Worm (Caenorhabditis elegans) whole organism, late embryonic: Measurements from ENCODE around the gene M162.5.
A peak's percentile ranks its signal among the peaks of the same experiment; 100 is the strongest.

ENCODE experiments used
- C38D4.7 ChIP-seq: fragments of 200-800 bp; sonication (Bioruptor generic); optimal IDR thresholded peaks from 2 replicates; lab custom pipeline; 2018; ENCODE audit warnings: mild to moderate bottlenecking, missing genetic modification characterization, moderate library complexity, missing compliant biosample characterization
- F13H6.1 ChIP-seq: sonication (generic microtip); optimal IDR thresholded peaks from 2 replicates; lab custom pipeline; 2016; ENCODE audit warnings: missing genetic modification characterization, missing compliant biosample characterization
- K02D7.2 ChIP-seq: sonication (generic microtip); optimal IDR thresholded peaks from 2 replicates; lab custom pipeline; 2017; ENCODE audit warnings: mild to moderate bottlenecking, missing genetic modification characterization, missing compliant biosample characterization
- T23F11.4 ChIP-seq: fragments of 200-800 bp; sonication (Bioruptor generic); optimal IDR thresholded peaks from 2 replicates; lab custom pipeline; 2018; ENCODE audit warnings: mild to moderate bottlenecking, missing genetic modification characterization, missing compliant biosample characterization
- Y22D7AL.16 ChIP-seq: sonication (generic microtip); optimal IDR thresholded peaks from 2 replicates; lab custom pipeline; 2016; ENCODE audit warnings: missing genetic modification characterization, missing compliant biosample characterization
- ahr-1 ChIP-seq: sonication (generic microtip); optimal IDR thresholded peaks from 2 replicates; lab custom pipeline; 2016; ENCODE audit warnings: missing genetic modification characterization, missing compliant biosample characterization
- ceh-18 ChIP-seq: sonication (generic microtip); optimal IDR thresholded peaks from 2 replicates; lab custom pipeline; 2016; ENCODE audit warnings: missing genetic modification characterization, missing compliant biosample characterization
- ceh-30 ChIP-seq: fragments of 150-350 bp; optimal IDR thresholded peaks from 2 replicates; lab custom pipeline; 2014; ENCODE audit warnings: missing biosample characterization, missing genetic modification characterization
- ceh-31 ChIP-seq: sonication (generic microtip); optimal IDR thresholded peaks from 2 replicates; lab custom pipeline; 2016; ENCODE audit warnings: missing genetic modification characterization, missing compliant biosample characterization
- ceh-48 ChIP-seq: sonication (generic microtip); optimal IDR thresholded peaks from 2 replicates; lab custom pipeline; 2016; ENCODE audit warnings: missing genetic modification characterization, inconsistent platforms, missing compliant biosample characterization
- ceh-6 ChIP-seq: fragments of 200-800 bp; sonication (Bioruptor generic); optimal IDR thresholded peaks from 2 replicates; lab custom pipeline; 2018; ENCODE audit warnings: mild to moderate bottlenecking, missing genetic modification characterization, missing compliant biosample characterization
- ceh-9 ChIP-seq: sonication (generic microtip); optimal IDR thresholded peaks from 2 replicates; lab custom pipeline; 2016; ENCODE audit warnings: mild to moderate bottlenecking, missing genetic modification characterization, inconsistent platforms, missing compliant biosample characterization
- dmd-4 ChIP-seq: sonication (generic microtip); optimal IDR thresholded peaks from 2 replicates; lab custom pipeline; 2016; ENCODE audit warnings: borderline replicate concordance, missing genetic modification characterization, missing compliant biosample characterization
- dve-1 ChIP-seq: sonication (generic microtip); optimal IDR thresholded peaks from 2 replicates; lab custom pipeline; 2017; ENCODE audit warnings: antibody characterized with exemption, mild to moderate bottlenecking, missing genetic modification characterization, missing compliant biosample characterization
- fax-1 ChIP-seq: sonication (generic microtip); optimal IDR thresholded peaks from 2 replicates; lab custom pipeline; 2016; ENCODE audit warnings: missing genotype, missing genetic modification characterization, missing compliant biosample characterization
- gmeb-2 ChIP-seq: sonication (generic microtip); optimal IDR thresholded peaks from 2 replicates; lab custom pipeline; 2016; ENCODE audit warnings: missing genetic modification characterization, inconsistent platforms, missing compliant biosample characterization
- hlh-13 ChIP-seq: fragments of 200-800 bp; sonication (Bioruptor generic); optimal IDR thresholded peaks from 2 replicates; lab custom pipeline; 2018; ENCODE audit warnings: mild to moderate bottlenecking, missing genetic modification characterization, missing compliant biosample characterization
- hlh-8 ChIP-seq: sonication (generic microtip); optimal IDR thresholded peaks from 2 replicates; lab custom pipeline; 2016; ENCODE audit warnings: missing genotype, missing genetic modification characterization, missing compliant biosample characterization
- lin-11 ChIP-seq: fragments of 200-800 bp; sonication (Bioruptor generic); optimal IDR thresholded peaks from 2 replicates; lab custom pipeline; 2018; ENCODE audit warnings: mild to moderate bottlenecking, missing genetic modification characterization, missing compliant biosample characterization
- mec-3 ChIP-seq: sonication (generic microtip); optimal IDR thresholded peaks from 2 replicates; lab custom pipeline; 2016; ENCODE audit warnings: borderline replicate concordance, missing genetic modification characterization, missing compliant biosample characterization
- nhr-11 ChIP-seq: fragments of 150-350 bp; optimal IDR thresholded peaks from 2 replicates; lab custom pipeline; 2014; ENCODE audit warnings: missing biosample characterization, missing genetic modification characterization
- nhr-232 ChIP-seq: sonication (generic microtip); optimal IDR thresholded peaks from 2 replicates; lab custom pipeline; 2016; ENCODE audit warnings: missing genetic modification characterization, missing compliant biosample characterization
- odd-2 ChIP-seq: sonication (generic microtip); optimal IDR thresholded peaks from 2 replicates; lab custom pipeline; 2017; ENCODE audit warnings: antibody characterized with exemption, mild to moderate bottlenecking, missing genetic modification characterization, missing compliant biosample characterization
- pag-3 ChIP-seq: sonication (generic microtip); optimal IDR thresholded peaks from 2 replicates; lab custom pipeline; 2016; ENCODE audit warnings: missing compliant biosample characterization, missing genetic modification characterization, borderline replicate concordance
- pax-1 ChIP-seq: fragments of 150-350 bp; optimal IDR thresholded peaks from 2 replicates; lab custom pipeline; 2014; ENCODE audit warnings: missing biosample characterization, missing genetic modification characterization
- pha-2 ChIP-seq: sonication (generic microtip); optimal IDR thresholded peaks from 2 replicates; lab custom pipeline; 2017; ENCODE audit warnings: mild to moderate bottlenecking, missing genetic modification characterization, missing compliant biosample characterization
- pros-1 ChIP-seq: fragments of 150-350 bp; optimal IDR thresholded peaks from 2 replicates; lab custom pipeline; 2014; ENCODE audit warnings: missing biosample characterization, missing genetic modification reagents, missing genetic modification characterization
- tbx-2 ChIP-seq: sonication (generic microtip); optimal IDR thresholded peaks from 2 replicates; lab custom pipeline; 2016; ENCODE audit warnings: missing genetic modification characterization, missing compliant biosample characterization
- zip-5 ChIP-seq: sonication (generic microtip); optimal IDR thresholded peaks from 2 replicates; lab custom pipeline; 2016; ENCODE audit warnings: missing genetic modification characterization, missing compliant biosample characterization
- ztf-16 ChIP-seq: sonication (generic microtip); optimal IDR thresholded peaks from 2 replicates; lab custom pipeline; 2017; ENCODE audit warnings: missing genetic modification characterization, missing compliant biosample characterization

M162.5 gene

DNA sequence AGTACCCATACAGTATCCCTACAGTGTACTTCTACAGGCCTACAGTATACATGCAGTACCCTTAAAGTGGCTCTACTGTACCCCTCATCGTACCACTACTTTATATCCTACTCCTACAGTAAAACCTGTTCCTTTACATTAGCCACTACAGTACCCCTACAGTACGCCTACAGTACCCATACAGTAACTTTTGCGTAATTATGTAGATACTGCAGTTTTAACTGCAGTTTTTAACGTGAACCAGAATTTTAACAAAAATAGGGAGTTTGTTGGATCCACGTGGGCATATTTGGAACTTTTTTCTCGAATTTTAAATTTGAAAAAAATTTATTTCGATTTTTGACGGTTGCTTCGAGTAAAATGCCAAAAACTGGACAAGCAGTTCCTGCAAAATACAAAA is 17.5 kb upstream of the M162.5 start, which contains the start of gene W04E12.4:
Gene W04E12.4, plus strand, starts transcription at position 301 of the 400 bp plus-strand sequence.
- TF ChIP-seq mec-3 (tag; lab: Kevin White, UChicago) = no peak
- TF ChIP-seq T23F11.4 (GFP tag; lab: Kevin White, UChicago) = no peak
- TF ChIP-seq fax-1 = no peak
- no peak for TF ChIP-seq nhr-232 (tag; lab: Kevin White, UChicago)
- no peak for TF ChIP-seq tbx-2
- no peak for TF ChIP-seq ahr-1 (tag; lab: Kevin White, UChicago)
- no peak for TF ChIP-seq odd-2
- no peak for TF ChIP-seq gmeb-2
- TF ChIP-seq ceh-31 = no peak
- no peak for TF ChIP-seq lin-11 (tag; lab: Kevin White, UChicago)
- TF ChIP-seq hlh-13 (GFP tag; lab: Kevin White, UChicago) = no peak
- TF ChIP-seq F13H6.1 (tag; lab: Kevin White, UChicago) = no peak
- TF ChIP-seq C38D4.7 (GFP tag; lab: Kevin White, UChicago) = no peak
- no peak for TF ChIP-seq pha-2 (tag; lab: Kevin White, UChicago)

DNA sequence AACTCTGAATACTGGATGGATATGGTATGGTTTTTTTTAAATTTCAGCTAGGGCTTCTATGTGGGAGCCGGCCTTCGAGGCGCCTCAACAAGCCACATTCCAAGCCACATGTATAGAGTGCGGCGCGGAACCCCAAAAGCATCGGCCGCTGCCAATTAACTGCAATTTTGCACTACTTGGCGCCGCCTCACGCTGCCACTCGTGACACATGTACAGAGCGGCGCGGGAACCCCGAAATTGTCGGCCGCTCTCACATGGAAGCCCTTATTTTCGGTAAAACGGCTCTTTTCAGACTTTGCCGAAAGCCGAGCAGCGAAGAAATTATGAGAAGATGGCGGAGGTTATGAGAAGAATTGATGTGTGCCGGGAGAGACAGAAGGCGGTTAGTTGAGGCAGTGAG is 17.1 kb upstream of the M162.5 start:
- TF ChIP-seq ceh-18 (tag; lab: Kevin White, UChicago) (no peak), zip-5 (tag; lab: Kevin White, UChicago) (no peak), ceh-48 (tag; lab: Kevin White, UChicago) (no peak), pros-1 (tag; lab: Kevin White, UChicago) (no peak)

DNA sequence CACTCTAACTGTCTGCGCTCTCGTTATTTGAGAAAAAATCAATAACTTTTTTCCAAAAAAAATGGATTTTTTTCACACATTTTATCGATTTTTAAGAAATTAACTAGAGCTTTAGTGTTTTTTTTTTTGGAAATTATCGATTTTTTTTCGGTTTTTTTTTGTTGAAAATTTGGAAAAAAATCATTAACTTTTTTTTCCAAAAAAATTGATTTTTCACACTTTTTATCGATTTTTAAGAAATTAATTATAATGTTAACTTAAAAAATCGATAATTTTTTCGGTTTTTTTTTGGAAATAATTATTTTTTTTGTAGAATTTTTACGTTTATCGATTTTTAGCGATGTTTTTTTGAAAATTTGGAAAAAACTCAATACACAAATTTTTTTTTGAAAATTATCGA is 16.6 kb upstream of the M162.5 start:
- TF ChIP-seq ceh-6 (GFP tag; lab: Kevin White, UChicago) (no peak), pax-1 (no peak), ceh-30 (tag; lab: Kevin White, UChicago) (no peak), fax-1 (no peak), nhr-11 (tag; lab: Kevin White, UChicago) (no peak), zip-5 (tag; lab: Kevin White, UChicago) (no peak), gmeb-2 (no peak), ceh-9 (no peak)

DNA sequence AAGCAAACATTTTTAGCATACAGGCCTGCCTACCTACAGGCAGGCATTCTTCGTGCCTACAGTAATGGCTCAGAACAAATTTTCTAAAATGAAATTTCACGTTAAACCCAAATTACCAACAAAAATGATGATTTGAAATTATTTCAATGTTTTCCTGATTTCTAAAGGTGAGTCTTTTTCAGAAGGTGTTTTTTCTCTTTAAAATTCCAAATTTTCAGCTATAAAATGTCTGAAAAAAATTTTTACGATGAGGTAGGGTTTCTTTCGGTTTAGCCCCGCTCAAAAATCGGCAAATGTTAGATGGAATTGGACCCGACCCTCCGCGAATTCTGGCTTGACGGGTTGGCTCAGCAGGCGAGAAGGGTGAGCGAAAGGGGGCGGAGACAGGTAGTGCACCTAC is 15.0 kb upstream of the M162.5 start, which contains the start of gene W04E12.5:
Gene W04E12.5, plus strand, starts transcription at position 301 of the 400 bp plus-strand sequence.
- no peak for TF ChIP-seq ztf-16
- no peak for TF ChIP-seq nhr-232 (tag; lab: Kevin White, UChicago)

DNA sequence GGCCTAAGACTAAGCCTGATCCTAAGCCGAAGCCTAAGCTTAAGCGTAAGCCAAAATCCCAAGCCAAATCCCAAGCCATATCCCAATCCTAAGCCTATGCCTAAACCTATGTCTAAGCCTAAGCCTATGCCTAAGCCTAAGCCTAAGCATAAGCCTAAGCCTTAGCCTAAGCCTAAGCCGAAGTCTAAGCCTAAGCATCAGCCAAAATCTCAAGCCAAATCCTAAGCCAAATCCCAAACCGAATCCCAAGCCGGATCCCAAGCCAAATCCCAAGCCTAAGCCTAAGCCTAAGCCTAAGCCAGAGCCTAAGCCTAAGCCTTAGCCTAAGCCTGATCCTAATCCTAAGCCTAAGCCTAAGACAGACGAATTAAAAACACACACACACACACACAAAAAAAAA is 13.7 kb upstream of the M162.5 start:
- TF ChIP-seq hlh-8 (tag; lab: Kevin White, UChicago) (no peak), dve-1 (tag; lab: Kevin White, UChicago) (peak; percentile 99)

DNA sequence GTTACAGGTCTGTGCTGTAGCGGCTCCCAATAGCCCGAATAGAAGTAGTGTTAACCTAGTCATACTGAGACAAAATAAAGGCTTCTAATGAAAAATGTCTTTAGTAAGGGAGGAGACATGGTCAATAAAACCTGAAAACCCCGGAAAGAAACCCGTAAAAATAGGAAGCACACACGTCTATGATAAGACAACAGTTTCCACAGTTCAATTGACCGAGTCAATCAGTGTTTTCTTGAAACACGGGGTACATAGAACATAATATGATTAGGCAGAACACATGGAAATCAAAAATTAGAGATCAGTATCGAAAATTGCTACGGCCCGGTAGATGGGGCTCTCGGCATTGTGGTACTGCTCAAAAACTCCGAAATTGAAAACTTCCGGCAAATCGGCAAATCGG is 9.7 kb upstream of the M162.5 start, which contains the start of gene clec-49:
Gene clec-49, minus strand, starts transcription at position 103 of the 400 bp plus-strand sequence.
- no peak for TF ChIP-seq hlh-8 (tag; lab: Kevin White, UChicago)
- TF ChIP-seq, all 69 proteins: peak for 0

DNA sequence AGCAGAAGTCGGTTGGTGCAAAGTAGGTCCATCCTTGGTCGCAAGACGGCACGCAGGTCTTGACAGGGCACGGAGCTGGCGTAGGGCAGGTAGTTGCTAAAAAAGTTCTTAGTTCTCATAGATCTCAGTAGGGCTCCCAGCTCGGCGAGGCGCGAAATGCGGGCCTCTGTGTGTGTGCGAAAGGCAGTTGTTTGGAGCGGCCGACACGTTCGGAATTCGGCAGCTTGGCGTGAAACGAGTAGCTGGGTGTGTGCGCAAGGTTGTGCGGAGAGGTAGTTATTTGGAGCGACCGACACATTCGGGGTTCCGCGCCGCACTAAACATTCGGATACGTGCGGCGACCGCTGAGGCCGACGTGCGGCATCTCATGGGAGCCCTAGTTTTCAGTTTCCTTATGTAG is 8.0 kb upstream of the M162.5 start:
- TF ChIP-seq mec-3 (tag; lab: Kevin White, UChicago) = no peak
- TF ChIP-seq pag-3 (tag; lab: Kevin White, UChicago) = peak; percentile 38
- TF ChIP-seq K02D7.2 (tag; lab: Kevin White, UChicago) = no peak

DNA sequence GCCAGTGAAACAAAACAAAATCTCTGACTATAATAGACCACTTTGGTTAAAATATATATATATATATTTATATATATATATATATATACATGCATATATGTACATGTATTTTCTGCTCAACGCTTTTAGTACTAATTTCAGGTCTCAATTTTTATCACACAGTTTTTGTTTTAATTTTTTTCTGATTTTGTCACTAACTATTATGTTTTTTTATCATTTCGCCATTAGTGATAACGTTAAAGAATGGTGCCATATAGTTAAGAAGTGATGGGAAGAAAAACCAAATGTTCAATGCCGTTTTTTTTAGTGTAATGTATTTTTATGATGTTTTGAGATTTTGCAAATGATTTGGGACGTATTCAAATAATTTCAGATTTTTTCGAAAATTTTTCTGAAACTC is 6.5 kb upstream of the M162.5 start:
- TF ChIP-seq Y22D7AL.16 (tag; lab: Kevin White, UChicago) = no peak
- no peak for TF ChIP-seq ceh-6 (GFP tag; lab: Kevin White, UChicago)
- no peak for TF ChIP-seq nhr-11 (tag; lab: Kevin White, UChicago)
- no peak for TF ChIP-seq dmd-4 (tag; lab: Kevin White, UChicago)
- TF ChIP-seq zip-5 (tag; lab: Kevin White, UChicago) = no peak
